Worm (Caenorhabditis elegans) whole organism, L4/young adult: ENCODE measurements around the gene gcy-36.

Experiments used
- W03F9.2 ChIP-seq: fragments of 150-350 bp; optimal IDR thresholded peaks from 2 replicates; lab custom pipeline; 2014; ENCODE audit warnings: missing biosample characterization, missing genetic modification characterization
- dao-5 ChIP-seq: sonication (generic microtip); optimal IDR thresholded peaks from 2 replicates; lab custom pipeline; 2016; ENCODE audit warnings: missing genotype, missing genetic modification characterization, moderate library complexity, missing compliant biosample characterization

- TF ChIP-seq W03F9.2 (tag; lab: Kevin White, UChicago) (no peak), dao-5 (tag; lab: Kevin White, UChicago) (no peak)
These were observed 8.8 kb upstream of the gcy-36 start for ce11 chrX:15469957-15470548.
